Fruit fly (Drosophila melanogaster): ENCODE data around the gene CG42446.

CG42446 gene

DNA sequence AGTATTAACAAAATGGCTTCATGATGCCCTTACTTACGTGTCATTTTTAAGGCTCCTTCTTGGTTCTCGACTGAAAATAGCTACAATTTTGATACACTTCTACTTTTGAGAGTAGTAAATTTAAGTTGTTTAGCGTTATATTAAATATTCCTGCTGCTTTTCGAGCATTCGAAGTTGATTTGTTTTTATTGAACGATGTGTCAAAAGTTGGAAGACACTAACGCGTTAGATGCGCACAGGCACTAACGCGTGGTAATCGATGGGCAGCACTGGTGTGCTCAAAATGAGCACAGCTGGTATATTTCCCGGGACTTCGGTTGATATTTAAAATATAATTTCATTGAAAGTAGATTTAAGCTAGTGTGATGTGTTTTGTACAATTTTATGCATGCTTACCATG, 810 bp downstream of the CG42446 start, which contains the start of gene CG17931:
CG17931 (minus strand) TSS at position 369 of the 400 bp plus-strand sequence.
- TF ChIP-seq pad (GFP tag; optimal IDR thresholded peaks at IDR 0.05) (no peak), cnc (optimal IDR thresholded peaks at IDR 0.05) (no peak), tj (GFP tag; optimal IDR thresholded peaks at IDR 0.05) (no peak), Crg-1 (GFP tag; optimal IDR thresholded peaks at IDR 0.05) (peak; percentile 21), cic (GFP tag; optimal IDR thresholded peaks at IDR 0.05) (no peak), CG1620 (GFP tag; optimal IDR thresholded peaks at IDR 0.05) (no peak), CG5204 (GFP tag; optimal IDR thresholded peaks at IDR 0.05) (no peak), CG14711 (tag; optimal IDR thresholded peaks at IDR 0.05) (no peak), CG7101 (tag; optimal IDR thresholded peaks at IDR 0.05) (peak; percentile 2), CG33017 (tag; optimal IDR thresholded peaks at IDR 0.05) (no peak), ovo (GFP tag; optimal IDR thresholded peaks at IDR 0.05) (no peak), CG12768 (GFP tag; optimal IDR thresholded peaks at IDR 0.05) (no peak), kay (GFP tag; ENCODE audit: borderline replicate concordance) (no peak), Clk (GFP tag; optimal IDR thresholded peaks at IDR 0.05) (no peak), Hr96 (GFP tag; optimal IDR thresholded peaks at IDR 0.05) (no peak), toe (GFP tag; optimal IDR thresholded peaks at IDR 0.05) (no peak), bab1 (GFP tag; optimal IDR thresholded peaks at IDR 0.05) (peak; percentile 63), CG11617 (GFP tag; optimal IDR thresholded peaks at IDR 0.05) (no peak)

DNA sequence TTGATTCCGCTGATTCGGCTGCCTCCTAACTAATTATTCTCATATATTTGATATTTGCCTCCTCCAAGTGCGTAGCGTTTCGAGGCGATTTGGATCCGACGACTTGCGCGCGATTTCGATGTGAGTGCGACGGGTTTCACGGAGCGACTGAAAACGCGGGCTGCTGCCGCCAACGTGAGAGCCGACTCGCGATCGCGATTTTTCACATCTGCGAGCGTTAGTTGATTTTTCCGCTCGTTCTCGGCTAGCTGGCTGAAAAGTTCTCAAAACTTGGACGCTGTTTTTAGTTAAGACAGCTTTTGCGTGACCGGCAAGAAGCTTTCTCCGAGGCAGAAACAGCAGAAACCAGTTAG, 3.1 kb downstream of the CG42446 start, which contains the start of gene CG10311:
CG10311 (minus strand) TSS at position 153 of the 353 bp plus-strand sequence.
- TF ChIP-seq CG33017 (tag; optimal IDR thresholded peaks at IDR 0.05) (no peak), CG7101 (tag; optimal IDR thresholded peaks at IDR 0.05) (no peak), CG12768 (GFP tag; optimal IDR thresholded peaks at IDR 0.05) (no peak), CG11617 (GFP tag; optimal IDR thresholded peaks at IDR 0.05) (peak; percentile 38), tj (GFP tag; optimal IDR thresholded peaks at IDR 0.05) (no peak), CG7045 (GFP tag; optimal IDR thresholded peaks at IDR 0.05) (no peak), toe (GFP tag; optimal IDR thresholded peaks at IDR 0.05) (no peak), CG5204 (GFP tag; optimal IDR thresholded peaks at IDR 0.05) (no peak), bab1 (GFP tag; optimal IDR thresholded peaks at IDR 0.05) (no peak), Mnt (GFP tag; optimal IDR thresholded peaks at IDR 0.05) (peak; percentile 30)

DNA sequence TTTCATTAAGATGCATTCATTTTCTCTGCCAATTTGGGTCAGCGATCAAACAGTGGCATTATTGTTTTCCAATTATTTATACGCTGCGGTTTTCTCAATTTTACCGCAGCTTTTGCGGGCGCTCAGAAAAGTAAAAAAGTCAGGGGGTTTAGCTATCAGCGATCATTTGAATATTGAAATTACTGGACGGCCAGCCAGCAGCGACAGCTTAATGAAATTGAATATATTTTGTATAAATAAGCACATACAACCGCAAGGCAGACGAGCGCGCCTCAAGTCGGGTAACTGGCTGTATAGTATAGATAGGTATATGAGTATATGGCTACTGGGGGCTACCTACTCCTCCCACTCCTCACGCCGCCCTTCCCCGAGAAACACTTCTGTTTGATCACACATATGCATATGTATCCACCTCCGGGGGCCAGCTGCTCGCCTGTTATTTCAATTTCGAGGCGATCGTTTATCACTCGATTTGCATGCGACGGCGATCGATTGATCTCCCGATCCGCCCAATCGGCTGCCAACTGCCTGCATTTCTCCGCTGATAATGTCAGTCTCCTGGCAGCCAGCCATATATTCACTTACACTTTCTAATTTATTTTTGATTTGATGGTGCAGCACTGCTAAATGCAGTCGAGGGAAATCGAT, 3.6 kb downstream of the CG42446 start:
- no peak for TF ChIP-seq bab1 (GFP tag; optimal IDR thresholded peaks at IDR 0.05)
- TF ChIP-seq Hr96 (GFP tag; optimal IDR thresholded peaks at IDR 0.05): peak; percentile 36
- TF ChIP-seq CG5204 (GFP tag; optimal IDR thresholded peaks at IDR 0.05): peak; percentile 31
- no peak for TF ChIP-seq CG14711 (tag; optimal IDR thresholded peaks at IDR 0.05)
- TF ChIP-seq CG7101 (tag; optimal IDR thresholded peaks at IDR 0.05): no peak
- no peak for TF ChIP-seq cnc (optimal IDR thresholded peaks at IDR 0.05)
- no peak for TF ChIP-seq toe (GFP tag; optimal IDR thresholded peaks at IDR 0.05)
- no peak for TF ChIP-seq CG33017 (tag; optimal IDR thresholded peaks at IDR 0.05)
- peak; percentile 52 for TF ChIP-seq cic (GFP tag; optimal IDR thresholded peaks at IDR 0.05)
- no peak for TF ChIP-seq CG1620 (GFP tag; optimal IDR thresholded peaks at IDR 0.05)
- no peak for TF ChIP-seq Mnt (GFP tag; optimal IDR thresholded peaks at IDR 0.05)
- TF ChIP-seq Crg-1 (GFP tag; optimal IDR thresholded peaks at IDR 0.05): no peak
- TF ChIP-seq tj (GFP tag; optimal IDR thresholded peaks at IDR 0.05): peak; percentile 29
- no peak for TF ChIP-seq pad (GFP tag; optimal IDR thresholded peaks at IDR 0.05)
- TF ChIP-seq kay (GFP tag; ENCODE audit: borderline replicate concordance): peak; percentile 70
- TF ChIP-seq ovo (GFP tag; optimal IDR thresholded peaks at IDR 0.05): peak; percentile 2
- TF ChIP-seq CG12768 (GFP tag; optimal IDR thresholded peaks at IDR 0.05): no peak
- no peak for TF ChIP-seq Clk (GFP tag; optimal IDR thresholded peaks at IDR 0.05)
- no peak for TF ChIP-seq CG7045 (GFP tag; optimal IDR thresholded peaks at IDR 0.05)
- peak; percentile 67 for TF ChIP-seq CG11617 (GFP tag; optimal IDR thresholded peaks at IDR 0.05)

DNA sequence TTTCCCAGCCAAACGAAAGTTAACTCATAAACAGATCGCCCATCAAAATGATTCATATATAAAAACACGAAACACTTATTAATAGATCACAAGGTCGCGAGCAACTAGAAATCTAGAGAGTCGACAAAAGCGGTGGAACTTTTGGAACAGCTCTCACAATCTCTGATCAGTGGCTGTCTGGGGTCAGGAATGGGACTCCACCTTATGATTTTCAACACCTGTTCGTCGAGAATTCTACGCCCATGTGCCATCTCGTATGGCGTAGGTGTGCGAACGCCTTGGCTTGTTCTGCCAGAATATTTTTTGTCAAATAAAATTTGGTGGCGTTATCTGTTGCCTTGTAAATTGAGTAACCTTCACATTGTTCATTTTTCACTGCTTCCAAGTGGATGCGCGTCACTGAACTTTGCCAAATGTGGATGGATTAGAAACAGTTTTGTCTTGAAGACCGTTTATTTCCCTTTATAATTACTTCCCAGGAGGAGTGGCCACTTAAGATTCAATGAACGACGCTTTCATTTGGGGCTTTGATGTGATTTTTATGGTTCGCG, 4.4 kb downstream of the CG42446 start:
- peak; percentile 3 for TF ChIP-seq CG7045 (GFP tag; optimal IDR thresholded peaks at IDR 0.05)
- TF ChIP-seq CG33017 (tag; optimal IDR thresholded peaks at IDR 0.05): peak; percentile 40
- TF ChIP-seq CG7101 (tag; optimal IDR thresholded peaks at IDR 0.05): no peak
- TF ChIP-seq CG12768 (GFP tag; optimal IDR thresholded peaks at IDR 0.05): peak; percentile 14
- no peak for TF ChIP-seq Clk (GFP tag; optimal IDR thresholded peaks at IDR 0.05)

DNA sequence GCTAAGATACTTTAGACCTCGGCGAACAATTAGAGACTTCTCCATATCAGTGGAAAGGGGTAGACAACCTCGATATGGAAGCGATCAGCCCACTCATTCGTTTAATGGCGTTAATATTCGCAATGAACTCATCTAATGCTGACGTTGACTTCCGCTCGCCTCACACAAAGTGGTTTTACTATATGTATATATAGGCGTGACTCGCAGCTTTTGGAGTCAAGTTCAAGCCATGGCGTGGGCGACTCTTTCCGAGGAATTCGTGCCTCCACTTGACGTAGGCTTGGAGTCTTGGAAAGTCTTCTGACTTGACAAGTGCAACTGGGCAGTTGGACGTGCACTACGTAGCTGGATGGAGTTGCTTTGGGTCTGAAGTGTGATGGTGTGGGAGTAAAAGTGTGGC, 6.2 kb downstream of the CG42446 start:
- TF ChIP-seq cic (GFP tag; optimal IDR thresholded peaks at IDR 0.05) (no peak), cnc (optimal IDR thresholded peaks at IDR 0.05) (peak in 1 of 2 experiments; percentile 9)

DNA sequence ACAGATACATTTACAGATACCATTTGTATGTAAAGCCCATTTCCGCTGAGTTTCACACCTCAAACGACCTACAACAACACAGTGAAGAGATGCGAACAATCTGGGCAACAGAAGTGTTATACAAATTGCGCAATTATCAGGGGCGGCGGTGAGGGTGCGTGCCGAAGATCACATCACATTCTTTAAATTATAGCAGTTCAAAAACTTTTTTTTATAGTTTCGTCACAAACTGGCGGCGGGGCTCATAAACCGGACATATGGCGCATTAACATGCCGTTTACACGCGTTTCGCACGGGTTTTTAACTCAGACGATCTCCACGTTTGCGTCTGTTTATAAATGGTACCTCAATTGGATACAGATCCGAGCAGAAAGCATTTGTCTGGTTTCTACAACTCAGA, 6.7 kb downstream of the CG42446 start:
- no peak for TF ChIP-seq CG14711 (tag; optimal IDR thresholded peaks at IDR 0.05)
- no peak for TF ChIP-seq CG7045 (GFP tag; optimal IDR thresholded peaks at IDR 0.05)

DNA sequence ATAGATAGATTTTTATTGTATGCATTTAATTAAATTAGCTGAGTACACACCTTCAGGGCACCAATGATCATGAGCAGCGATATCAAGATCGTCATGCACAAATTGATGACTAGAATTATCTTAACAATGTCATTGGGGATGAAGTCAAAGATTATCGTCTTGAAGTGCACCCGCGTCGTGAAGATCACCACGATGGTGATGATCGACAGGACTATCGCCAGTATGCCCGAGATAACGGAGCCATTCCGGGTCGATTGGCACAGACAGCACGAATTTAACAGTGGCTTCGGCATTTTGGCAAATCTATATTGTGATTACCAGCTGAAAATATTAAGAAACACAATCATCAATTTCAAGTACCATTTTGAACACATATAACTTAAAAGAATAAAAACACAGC, 7.9 kb downstream of the CG42446 start:
- no peak for TF ChIP-seq bab1 (GFP tag; optimal IDR thresholded peaks at IDR 0.05)
- no peak for TF ChIP-seq pad (GFP tag; optimal IDR thresholded peaks at IDR 0.05)
- no peak for TF ChIP-seq CG12768 (GFP tag; optimal IDR thresholded peaks at IDR 0.05)
- TF ChIP-seq CG14711 (tag; optimal IDR thresholded peaks at IDR 0.05): no peak
- no peak for TF ChIP-seq Mnt (GFP tag; optimal IDR thresholded peaks at IDR 0.05)
- no peak for TF ChIP-seq CG5204 (GFP tag; optimal IDR thresholded peaks at IDR 0.05)
- no peak for TF ChIP-seq CG11617 (GFP tag; optimal IDR thresholded peaks at IDR 0.05)
- TF ChIP-seq cnc (optimal IDR thresholded peaks at IDR 0.05): no peak
- TF ChIP-seq kay (GFP tag; ENCODE audit: borderline replicate concordance): no peak
- TF ChIP-seq CG1620 (GFP tag; optimal IDR thresholded peaks at IDR 0.05): no peak
- TF ChIP-seq toe (GFP tag; optimal IDR thresholded peaks at IDR 0.05): no peak
- no peak for TF ChIP-seq Hr96 (GFP tag; optimal IDR thresholded peaks at IDR 0.05)
